Worm (Caenorhabditis elegans) whole organism, L4/young adult: ENCODE measurements around the gene M28.10.

Experiments used
- W03F9.2 ChIP-seq: fragments of 150-350 bp; optimal IDR thresholded peaks from 2 replicates; lab custom pipeline; 2014; ENCODE audit warnings: missing biosample characterization, missing genetic modification characterization
- dao-5 ChIP-seq: sonication (generic microtip); optimal IDR thresholded peaks from 2 replicates; lab custom pipeline; 2016; ENCODE audit warnings: missing genotype, missing genetic modification characterization, moderate library complexity, missing compliant biosample characterization

DNA sequence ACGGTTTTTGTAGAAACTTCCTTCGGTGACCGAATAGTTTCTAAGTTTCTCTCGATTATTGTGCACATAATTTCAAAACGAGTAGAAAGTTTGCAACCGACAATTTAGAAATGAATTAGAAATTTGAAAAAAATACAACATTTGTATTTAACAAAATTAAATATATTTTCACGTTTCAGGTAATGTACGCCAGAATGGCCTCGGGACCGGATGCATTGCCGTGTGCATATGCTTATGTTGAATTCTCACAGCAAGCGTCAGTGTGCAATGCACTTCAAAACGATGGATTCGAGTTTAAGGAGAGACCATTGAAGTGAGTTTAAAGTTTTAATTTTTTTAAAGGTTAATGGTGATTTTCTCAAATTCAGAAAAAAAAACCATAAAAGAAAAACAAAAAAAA is 13.6 kb downstream of the M28.10 start, which contains the start of gene marc-2:
- no peak for TF ChIP-seq W03F9.2 (tag; lab: Kevin White, UChicago)
- no peak for TF ChIP-seq dao-5 (tag; lab: Kevin White, UChicago)
